Worm (Caenorhabditis elegans) whole organism, young adult: ENCODE results near the gene ZK418.6.

Source experiments
- F52B5.7 ChIP-seq: sonication (generic microtip); optimal IDR thresholded peaks from 2 replicates; lab custom pipeline; 2016; ENCODE audit warnings: mild to moderate bottlenecking, missing genetic modification characterization, missing compliant biosample characterization
- Y95B8A.8 ChIP-seq: fragments of 200-800 bp; sonication (Bioruptor generic); IDR thresholded peaks from 2 replicates; pipeline ENCODE4 v1.3.6; 2022; ENCODE audit warnings: missing genetic modification reagents, missing genetic modification characterization, missing compliant biosample characterization
- ZK185.1 ChIP-seq: sonication (generic microtip); optimal IDR thresholded peaks from 2 replicates; lab custom pipeline; 2016; ENCODE audit warnings: mild to moderate bottlenecking, missing genetic modification characterization, missing compliant biosample characterization; ENCODE audit not compliant: poor library complexity, severe bottlenecking
- ccch-3 ChIP-seq: fragments of 200-800 bp; sonication (Bioruptor generic); optimal IDR thresholded peaks from 2 replicates; lab custom pipeline; 2018; ENCODE audit warnings: mild to moderate bottlenecking, missing genetic modification characterization, missing compliant biosample characterization
- pha-4 ChIP-seq: fragments of 150-350 bp; sonication (generic microtip); optimal IDR thresholded peaks from 2 replicates; lab custom pipeline; 2014; ENCODE audit warnings: missing biosample characterization, missing genetic modification reagents, missing genetic modification characterization
- sea-2 ChIP-seq: fragments of 200-800 bp; sonication (Bioruptor generic); IDR thresholded peaks from 2 replicates; pipeline ENCODE4 v1.3.6; 2022; ENCODE audit warnings: missing genetic modification characterization, missing compliant biosample characterization
- snpc-4 ChIP-seq, 5 experiments: fragments of 150-350 bp in 1 of 5; sonication (generic microtip) in 4 of 5; optimal IDR thresholded peaks; 2 replicates each; lab custom pipeline; 2014 to 2018; ENCODE audit warnings: missing genetic modification characterization in 5 of 5, missing biosample characterization in 3 of 5, antibody characterized with exemption in 2 of 5, mild to moderate bottlenecking in 2 of 5, missing compliant biosample characterization in 2 of 5, missing genotype in 2 of 5, moderate library complexity in 2 of 5, missing genetic modification reagents in 1 of 5
- unc-62 ChIP-seq: fragments of 150-350 bp; optimal IDR thresholded peaks from 2 replicates; lab custom pipeline; 2014; ENCODE audit warnings: missing biosample characterization, missing genetic modification reagents, missing genetic modification characterization

DNA sequence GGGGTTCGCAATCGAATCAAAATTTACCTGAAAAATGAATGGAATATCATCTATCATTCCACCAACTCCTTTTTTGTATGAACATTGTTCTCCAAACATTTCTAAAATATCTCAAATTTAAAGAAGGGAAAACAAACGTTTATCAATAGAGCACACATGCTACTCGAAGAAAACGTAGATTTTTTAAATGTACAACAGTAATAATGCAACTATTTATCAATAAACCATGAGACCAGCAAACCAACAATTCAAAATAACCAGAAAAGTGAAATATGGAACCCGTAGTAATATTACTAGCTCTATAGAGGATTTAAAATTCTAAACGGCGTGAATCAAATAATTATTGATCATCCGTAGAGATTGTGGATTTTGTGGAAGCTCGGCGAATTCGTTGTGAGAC is at the start of gene ZK418.6:
- TF ChIP-seq unc-62 (GFP tag; lab: Kevin White, UChicago) (no peak), ZK185.1 (tag; lab: Kevin White, UChicago) (no peak), F52B5.7 (tag; lab: Kevin White, UChicago) (no peak), Y95B8A.8 (GFP tag; lab: Robert Waterston, UW) (no peak), snpc-4 (GFP tag; optimal IDR thresholded peaks at IDR 0.05; lab: Kevin White, UChicago) (no peak), snpc-4 (tag; optimal IDR thresholded peaks at IDR 0.05; lab: Kevin White, UChicago) (no peak), ccch-3 (GFP tag; lab: Kevin White, UChicago) (no peak), pha-4 (tag; lab: Kevin White, UChicago) (no peak), sea-2 (no peak)
